Fruit fly (Drosophila melanogaster) ovary, adult (tissue): ENCODE measurements around the gene Cyp303a1.
A peak's percentile ranks its signal among the peaks of the same experiment; 100 is the strongest.

ENCODE experiments used
- CG17801 ChIP-seq: fragments of 200-800 bp; optimal IDR thresholded peaks from 2 replicates; lab custom pipeline; 2019; ENCODE audit warnings: missing biosample characterization, mild to moderate bottlenecking, missing genetic modification characterization, moderate library complexity; ENCODE audit not compliant: partially characterized antibody

Cyp303a1 gene

DNA sequence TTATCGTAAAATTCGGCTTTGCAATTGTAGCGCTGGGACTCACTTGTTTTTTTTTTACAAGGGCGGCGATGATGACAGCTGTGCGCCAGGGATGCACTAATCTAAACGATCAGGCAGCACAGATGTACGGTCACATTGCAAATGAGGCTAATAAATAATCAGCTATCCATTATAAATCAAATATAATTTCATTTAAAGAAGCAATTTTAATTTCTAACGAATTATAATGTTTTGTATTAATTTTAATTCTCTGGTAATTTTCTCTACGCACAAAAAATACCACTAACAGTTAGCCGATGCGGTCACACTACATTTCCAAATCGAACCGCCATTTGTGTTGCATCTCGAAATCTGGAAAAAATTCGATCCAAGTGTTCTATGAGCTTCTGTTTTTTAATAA, 16.7 kb downstream of the Cyp303a1 start, which contains the start of the genes cni and fzy:
TSS of gene cni (minus strand) at position 79 of the 400 bp plus-strand sequence.
TSS of gene fzy (plus strand) at position 309 of the 400 bp plus-strand sequence.
- peak; percentile 23 for TF ChIP-seq CG17801 (GFP tag; lab: Kevin White, UChicago)

DNA sequence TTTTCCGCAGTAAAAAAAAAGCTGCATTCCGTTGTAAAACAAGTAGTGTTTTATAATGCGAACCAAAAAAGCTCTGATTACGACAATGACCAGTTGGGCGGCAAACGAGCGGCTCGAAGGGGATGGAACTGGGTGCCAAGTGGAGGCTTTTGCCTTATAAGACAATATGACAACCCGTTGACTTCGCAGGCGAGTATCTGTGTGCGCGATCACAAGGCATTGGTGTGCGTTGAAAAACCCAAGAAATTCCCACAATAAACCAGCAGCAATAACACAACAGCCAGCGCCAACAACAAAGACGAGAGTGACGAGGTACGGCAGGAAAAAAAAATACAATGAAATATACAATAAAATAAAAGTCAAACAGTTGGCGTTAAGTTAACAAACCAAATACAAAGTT, 21.0 kb downstream of the Cyp303a1 start:
- TF ChIP-seq CG17801 (GFP tag; lab: Kevin White, UChicago): peak; percentile 71

DNA sequence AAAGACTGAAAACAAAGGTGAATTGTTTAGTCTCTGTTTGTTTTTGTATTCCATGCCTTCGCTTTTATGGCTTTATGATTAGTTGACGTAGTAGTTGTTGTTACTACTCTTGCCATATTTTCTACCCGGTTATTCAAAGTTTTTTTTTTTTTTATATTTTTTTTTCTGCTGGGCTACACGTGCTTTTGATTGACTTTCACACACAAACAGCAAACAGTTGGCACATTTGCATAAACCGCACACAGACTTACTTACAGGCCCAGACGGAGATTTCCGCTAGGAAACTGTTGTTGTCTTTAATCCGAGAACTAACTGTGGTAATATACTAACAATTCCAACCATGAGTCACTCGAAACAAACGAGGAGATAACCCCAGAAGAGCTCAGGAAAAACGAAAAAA, 21.9 kb downstream of the Cyp303a1 start:
- no peak for TF ChIP-seq CG17801 (GFP tag; lab: Kevin White, UChicago)

DNA sequence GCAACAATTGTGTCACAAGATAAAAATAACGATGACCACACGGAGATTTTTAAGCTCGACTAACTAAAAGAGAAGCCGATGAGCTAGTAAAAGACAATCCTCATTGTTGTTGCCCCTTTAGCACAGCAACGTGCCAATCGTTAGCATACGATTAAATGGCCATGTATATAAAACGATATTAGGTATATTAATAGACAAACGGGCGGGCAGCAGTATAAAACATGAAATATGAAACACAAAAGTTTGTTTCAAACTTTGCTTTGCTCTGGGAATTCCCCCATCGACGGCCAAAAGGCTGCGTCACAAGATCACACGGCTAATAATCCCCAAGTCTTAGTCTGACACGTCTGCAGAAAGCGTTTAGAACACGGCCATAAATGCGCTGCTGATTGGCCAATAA, 22.4 kb downstream of the Cyp303a1 start:
- TF ChIP-seq CG17801 (GFP tag; lab: Kevin White, UChicago): no peak

DNA sequence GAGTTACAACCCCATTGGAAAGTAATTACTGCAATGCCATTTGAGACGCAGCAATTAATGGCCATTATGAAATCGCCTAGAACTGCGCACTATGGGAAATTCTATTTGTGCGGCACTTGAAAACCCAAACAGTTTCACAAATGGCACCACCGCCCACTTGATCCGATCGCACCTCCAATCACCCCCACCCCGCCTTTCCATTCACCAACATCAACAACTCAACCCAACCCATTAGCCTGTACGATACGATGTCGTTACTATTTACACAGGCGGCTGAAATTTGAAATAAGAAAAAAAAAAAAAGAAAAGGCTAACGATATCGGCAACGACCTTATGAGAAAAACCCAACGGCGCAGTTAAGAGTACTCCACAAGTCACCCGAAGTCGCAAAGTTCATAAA, 23.1 kb downstream of the Cyp303a1 start:
- TF ChIP-seq CG17801 (GFP tag; lab: Kevin White, UChicago): no peak

DNA sequence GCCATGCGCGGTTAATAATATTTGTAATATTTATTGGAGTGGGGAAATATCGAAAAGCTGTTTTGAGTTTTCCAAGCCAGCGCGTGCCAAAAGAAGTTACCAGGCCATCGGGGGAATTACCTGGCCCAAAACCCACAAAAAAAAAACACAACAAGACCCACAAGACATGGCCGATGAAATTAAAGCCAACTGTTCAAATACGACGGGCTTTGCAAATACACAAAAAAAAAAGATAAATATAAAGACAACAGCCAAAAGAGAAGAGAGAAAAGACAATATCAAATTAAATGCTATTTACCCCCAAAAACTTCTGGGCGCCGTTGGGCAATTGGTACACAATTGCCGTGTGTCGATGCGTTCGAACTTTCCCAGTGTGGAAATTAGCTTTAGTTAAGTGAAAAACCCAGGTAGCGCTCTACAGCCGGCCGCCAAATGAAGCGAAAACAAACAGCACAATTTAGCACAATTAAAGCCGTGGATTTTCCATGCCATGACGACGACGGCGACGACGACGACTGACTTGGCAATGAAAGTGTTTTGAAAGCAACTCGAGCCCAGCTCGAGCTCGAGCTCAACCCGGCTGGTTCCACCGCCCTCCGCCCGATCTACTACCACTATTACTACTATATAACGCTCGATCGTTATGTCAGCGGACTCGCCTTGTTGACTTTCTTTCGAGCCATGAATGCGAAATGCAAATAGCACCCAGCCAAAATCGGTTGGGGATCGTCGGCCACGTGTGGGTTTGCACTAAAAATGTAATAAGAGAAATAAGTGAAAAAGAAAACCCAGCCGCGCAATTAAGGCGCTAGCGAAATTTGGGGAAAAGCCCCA, 24.0 kb downstream of the Cyp303a1 start:
- no peak for TF ChIP-seq CG17801 (GFP tag; lab: Kevin White, UChicago)

DNA sequence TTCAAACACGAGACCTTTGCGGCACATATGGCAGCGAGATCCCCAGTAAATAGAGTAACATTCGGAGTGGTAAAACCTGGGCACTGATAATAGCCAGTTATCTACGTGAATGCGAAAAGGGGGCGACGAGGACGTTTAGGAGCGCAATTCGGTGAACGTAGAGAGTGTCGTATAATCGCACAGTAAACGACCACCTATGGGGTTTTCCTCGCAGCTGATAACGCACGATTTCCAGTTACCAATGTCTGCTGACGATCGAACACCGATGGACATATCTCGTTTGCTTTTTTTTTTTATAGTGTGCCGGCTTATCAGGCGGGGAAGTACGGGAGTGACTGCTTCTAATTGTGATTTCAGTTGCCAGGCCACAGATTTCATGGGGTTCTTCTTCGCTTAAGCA, 25.8 kb downstream of the Cyp303a1 start:
- no peak for TF ChIP-seq CG17801 (GFP tag; lab: Kevin White, UChicago)

DNA sequence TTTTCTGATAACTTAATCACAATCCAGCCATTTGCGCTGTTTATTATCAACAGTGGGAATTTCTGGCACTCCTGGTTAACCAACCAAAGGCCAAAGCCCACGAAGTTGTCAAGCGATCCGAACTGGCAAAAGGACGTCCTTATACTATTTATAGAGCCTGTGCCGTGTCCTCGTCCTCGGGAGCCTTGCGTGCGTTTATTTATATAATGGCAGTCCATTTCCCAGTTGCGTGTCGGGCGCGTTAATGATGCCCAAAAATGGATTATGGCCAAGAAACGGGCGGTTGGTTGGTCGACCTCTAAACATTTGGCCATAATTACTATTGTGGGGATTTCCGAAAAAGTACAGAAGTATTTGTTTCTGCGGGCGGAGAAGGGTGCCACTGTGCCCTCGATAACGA, 26.4 kb downstream of the Cyp303a1 start:
- no peak for TF ChIP-seq CG17801 (GFP tag; lab: Kevin White, UChicago)

DNA sequence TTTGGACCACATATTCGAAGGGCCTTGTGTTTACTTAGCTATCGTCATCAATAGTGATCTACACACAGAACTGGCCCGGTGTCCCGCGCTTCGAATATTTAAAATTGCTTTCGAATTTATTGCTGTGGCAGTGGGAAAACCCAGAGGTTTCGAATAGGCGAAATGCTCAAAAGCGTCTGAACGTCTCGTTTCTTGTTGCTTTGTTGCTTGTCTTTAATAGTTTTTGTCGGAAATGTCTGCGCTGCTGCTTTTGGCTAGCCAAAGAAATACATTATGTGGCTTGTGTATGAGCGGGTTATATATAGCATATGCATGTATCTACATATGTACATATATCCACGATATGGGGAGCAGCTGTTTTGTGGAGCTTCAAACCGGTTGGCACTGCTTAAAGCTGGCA, 27.2 kb downstream of the Cyp303a1 start:
- no peak for TF ChIP-seq CG17801 (GFP tag; lab: Kevin White, UChicago)

DNA sequence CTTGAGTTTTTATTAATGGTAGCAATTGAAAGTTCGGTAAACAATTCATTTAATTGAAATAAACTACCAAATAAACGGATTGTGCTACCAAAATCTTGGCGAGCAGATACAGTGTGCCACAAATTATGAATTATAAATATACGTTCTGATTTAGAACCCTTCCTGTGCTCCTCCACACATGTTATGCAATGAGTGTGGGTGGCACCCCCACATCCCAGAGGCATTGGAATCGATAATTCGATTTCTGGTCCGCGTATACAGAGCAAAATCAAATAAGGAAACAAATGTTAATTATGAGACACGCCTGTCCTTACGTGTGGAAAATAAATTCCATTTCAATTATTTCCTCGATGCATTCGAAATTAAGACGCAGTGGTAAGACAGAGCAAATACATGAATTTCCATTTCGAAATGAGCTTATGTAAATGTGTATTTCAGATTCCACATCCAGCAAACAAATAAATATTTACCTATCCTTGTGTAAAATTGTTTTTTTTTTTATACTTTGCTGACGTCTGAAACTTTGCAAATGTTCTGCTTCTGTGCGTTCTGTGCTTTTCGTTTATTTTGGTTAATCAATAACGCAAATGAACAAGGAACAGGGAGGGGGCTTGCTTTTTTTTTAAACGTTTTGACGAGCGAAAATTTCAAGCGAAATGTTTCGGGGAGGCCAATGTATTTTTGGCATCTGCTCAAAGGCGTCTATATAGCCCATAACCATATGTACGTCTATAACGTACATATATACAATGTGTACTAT, 28.1 kb downstream of the Cyp303a1 start:
- TF ChIP-seq CG17801 (GFP tag; lab: Kevin White, UChicago): no peak

DNA sequence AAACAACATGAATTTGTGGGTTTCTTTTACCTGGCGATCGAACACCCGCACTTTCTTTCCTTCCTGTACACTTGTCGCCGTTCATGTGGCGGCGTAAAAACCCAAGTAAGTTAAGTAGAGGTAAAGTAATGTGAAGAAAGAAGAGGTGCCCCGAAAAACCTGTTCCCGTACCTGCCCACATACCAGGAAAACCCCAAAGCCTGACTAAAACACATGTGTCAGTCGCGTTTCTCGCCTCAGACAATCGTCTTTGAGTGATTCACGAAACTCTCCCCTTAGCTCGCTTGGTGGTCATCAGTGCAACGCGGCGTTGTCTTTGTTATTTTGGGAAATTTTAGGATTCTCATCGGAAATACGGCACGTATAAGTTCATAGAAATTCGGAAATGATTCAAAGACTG, 29.6 kb downstream of the Cyp303a1 start:
- TF ChIP-seq CG17801 (GFP tag; lab: Kevin White, UChicago): no peak

DNA sequence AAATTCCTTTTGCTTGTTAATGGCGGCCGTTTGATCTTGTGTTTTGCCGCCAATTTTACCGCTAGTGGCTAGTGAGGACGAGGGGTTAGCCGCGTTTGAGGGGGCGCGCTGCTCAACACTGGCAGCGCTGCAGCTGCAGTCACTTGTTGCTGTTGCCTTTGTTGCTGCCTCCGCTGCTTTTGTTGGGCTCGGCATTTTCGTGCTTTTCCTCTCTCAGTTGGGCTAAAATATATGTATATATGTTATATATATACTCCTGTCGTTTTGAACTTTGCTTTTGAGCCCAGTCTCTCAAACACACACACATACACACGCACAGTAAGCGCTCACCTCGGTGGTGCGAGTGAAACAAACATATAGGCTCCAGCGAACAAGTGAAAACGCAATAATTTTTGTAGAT, 30.9 kb downstream of the Cyp303a1 start:
- TF ChIP-seq CG17801 (GFP tag; lab: Kevin White, UChicago): no peak

DNA sequence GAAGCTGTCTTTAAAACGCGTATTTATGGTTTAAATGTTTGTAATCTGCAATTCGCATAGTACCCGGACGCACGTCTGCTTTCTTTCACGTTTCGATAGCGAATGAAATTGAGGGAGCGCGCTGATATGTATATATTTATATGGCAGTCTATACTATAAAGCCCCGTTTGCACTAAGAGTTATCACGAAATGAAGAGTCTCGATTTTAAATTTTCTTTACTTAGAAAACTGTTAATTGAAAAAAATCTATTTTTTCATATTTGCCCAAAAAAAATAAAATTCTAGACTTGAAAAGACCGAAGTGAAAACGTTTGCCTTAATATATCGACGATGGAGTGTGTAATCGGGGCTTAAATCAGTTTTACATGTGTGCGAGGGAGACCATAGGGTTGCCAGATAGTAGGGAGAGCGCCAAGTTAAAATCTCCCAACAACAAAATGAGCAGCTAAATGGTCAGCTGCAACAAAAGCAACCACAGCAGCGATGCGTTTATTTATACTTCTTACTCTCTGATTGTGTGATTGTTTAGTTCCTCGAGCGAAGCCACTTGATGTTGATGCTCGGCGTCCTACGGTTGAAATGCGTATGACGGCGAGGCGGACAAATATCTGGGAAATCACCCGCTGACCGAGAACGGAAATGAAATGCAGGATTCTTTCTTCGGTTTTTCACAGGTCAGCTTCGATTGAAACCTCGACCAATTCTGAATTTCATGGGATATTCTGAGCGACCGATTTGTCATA, 31.7 kb downstream of the Cyp303a1 start, which contains the start of gene cact:
TSS of gene cact (minus strand) at position 693 of the 743 bp plus-strand sequence.
- peak; percentile 81 for TF ChIP-seq CG17801 (GFP tag; lab: Kevin White, UChicago)

DNA sequence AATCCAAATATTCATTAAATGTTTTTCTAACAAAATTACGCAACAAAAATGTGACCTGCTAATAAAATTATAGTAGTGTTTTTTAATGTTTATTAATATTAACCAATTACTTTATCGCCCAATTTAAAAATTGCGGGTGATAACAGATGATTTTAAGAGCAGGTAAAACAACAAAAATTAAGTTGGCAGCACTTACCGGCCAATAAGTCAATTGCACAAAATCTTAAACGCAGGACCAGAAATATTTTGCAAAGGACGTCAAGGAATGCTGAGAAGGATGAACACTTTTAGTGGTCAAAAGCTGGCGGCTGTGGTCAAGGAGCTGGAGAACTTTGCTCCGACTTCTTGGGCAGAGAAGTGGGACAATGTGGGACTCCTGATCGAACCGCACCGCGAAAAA, 32.9 kb downstream of the Cyp303a1 start, which contains the start of gene CG4278:
TSS of gene CG4278 (plus strand) at position 178 of the 400 bp plus-strand sequence.
- no peak for TF ChIP-seq CG17801 (GFP tag; lab: Kevin White, UChicago)

DNA sequence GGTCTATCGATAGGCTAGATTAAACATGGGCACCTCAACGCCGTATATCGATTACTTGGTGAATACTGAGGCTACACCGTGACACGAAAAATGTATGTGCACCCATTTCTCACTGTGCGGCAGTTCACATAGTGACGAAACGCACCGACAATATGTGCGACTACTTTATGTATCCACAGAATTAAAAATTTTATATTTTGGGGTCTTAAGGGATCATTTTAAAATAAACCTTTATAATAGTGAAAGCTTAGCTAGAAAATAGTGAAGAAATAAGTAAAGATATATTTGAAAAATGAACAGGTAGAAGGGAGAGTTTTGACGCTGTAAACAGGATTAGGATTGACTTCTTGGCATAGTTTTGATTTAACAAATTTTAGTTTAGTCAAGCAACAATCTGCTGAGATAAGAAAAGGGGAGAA, 35.1 kb downstream of the Cyp303a1 start, which contains the start of gene mRpL4:
TSS of gene mRpL4 (minus strand) at position 31 of the 419 bp plus-strand sequence.
- peak; percentile 23 for TF ChIP-seq CG17801 (GFP tag; lab: Kevin White, UChicago)
